Worm (Caenorhabditis elegans) whole organism, L3 larva: ENCODE results near the gene mif-2.

Experiments
- elt-3 ChIP-seq, 3 experiments: fragments of 150-350 bp in 1 of 3; sonication (generic microtip) in 2 of 3; optimal IDR thresholded peaks; 2 replicates in 2 of 3; 4 replicates in 1 of 3; lab custom pipeline; 2014 to 2017; ENCODE audit warnings: missing biosample characterization in 3 of 3, missing genetic modification characterization in 3 of 3
- nhr-237 ChIP-seq: fragments of 150-350 bp; optimal IDR thresholded peaks from 2 replicates; lab custom pipeline; 2014; ENCODE audit warnings: missing biosample characterization, missing genetic modification characterization
- nhr-67 ChIP-seq: fragments of 150-350 bp; optimal IDR thresholded peaks from 2 replicates; lab custom pipeline; 2014; ENCODE audit warnings: missing biosample characterization, missing genetic modification characterization
- nhr-77 ChIP-seq: fragments of 150-350 bp; optimal IDR thresholded peaks from 2 replicates; lab custom pipeline; 2014; ENCODE audit warnings: missing biosample characterization, missing genetic modification characterization
- pqm-1 ChIP-seq: fragments of 150-350 bp; optimal IDR thresholded peaks from 2 replicates; lab custom pipeline; 2017; ENCODE audit warnings: missing biosample characterization, missing genetic modification characterization, inconsistent platforms
- skn-1 ChIP-seq: fragments of 150-350 bp; optimal IDR thresholded peaks from 2 replicates; lab custom pipeline; 2014; ENCODE audit warnings: missing biosample characterization, missing genetic modification characterization
- snpc-4 ChIP-seq: fragments of 150-350 bp; optimal IDR thresholded peaks from 2 replicates; lab custom pipeline; 2014; ENCODE audit warnings: missing biosample characterization, missing genetic modification characterization
- unc-39 ChIP-seq: sonication (generic microtip); optimal IDR thresholded peaks from 4 replicates; lab custom pipeline; 2017; ENCODE audit warnings: missing biosample characterization, missing genetic modification characterization

ce11 chrV:11933196-11934028 is 44.8 kb downstream of the mif-2 start, which contains the start of the genes aman-2 and F58H1.3:
- no peak for TF ChIP-seq snpc-4 (tag; lab: Kevin White, UChicago)
- no peak for TF ChIP-seq nhr-67
- no peak for TF ChIP-seq skn-1 (tag; lab: Kevin White, UChicago)
- no peak for TF ChIP-seq nhr-237
- no peak for TF ChIP-seq pqm-1 (tag; lab: Kevin White, UChicago)
- TF ChIP-seq elt-3 (tag; optimal IDR thresholded peaks at IDR 0.05; lab: Kevin White, UChicago) = no peak
- no peak for TF ChIP-seq nhr-77 (tag; lab: Kevin White, UChicago)
- no peak for TF ChIP-seq unc-39
